Worm (Caenorhabditis elegans): ENCODE results near the gene F21C10.3.

- no peak for TF ChIP-seq nfya-2 (GFP tag; IDR thresholded peaks at IDR 0.05)
- TF ChIP-seq sea-2 (GFP tag; IDR thresholded peaks at IDR 0.05) = no peak
Observed at ce11 chrV:9095613-9096317, 32.1 kb upstream of the F21C10.3 start, which contains the start of gene F21C10.10.

All from whole organism, young adult.